Worm (Caenorhabditis elegans): Measurements from ENCODE around the gene med-2.

Gene med-2

ce11 chrIII:6884203-6884602, at the start of gene med-2:
TSS of gene med-2 (plus strand) at chrIII:6884503.
- TF ChIP-seq sea-1 (GFP tag; conservative IDR thresholded peaks at IDR 0.05): no peak
- no peak for TF ChIP-seq ama-1 (optimal IDR thresholded peaks at IDR 0.05)
- no peak for TF ChIP-seq tra-4 (tag; optimal IDR thresholded peaks at IDR 0.05)
- no peak for TF ChIP-seq hmg-4 (GFP tag; optimal IDR thresholded peaks at IDR 0.05)
- TF ChIP-seq aly-1 (tag; optimal IDR thresholded peaks at IDR 0.05): no peak
- no peak for TF ChIP-seq scrt-1 (GFP tag; IDR thresholded peaks at IDR 0.05)
- no peak for TF ChIP-seq B0310.2 (tag; optimal IDR thresholded peaks at IDR 0.05)
- no peak for TF ChIP-seq ceh-13 (GFP tag; optimal IDR thresholded peaks at IDR 0.05)
- no peak for TF ChIP-seq tbx-11 (GFP tag; IDR thresholded peaks at IDR 0.05)
- TF ChIP-seq flt-1 (GFP tag; IDR thresholded peaks at IDR 0.05): no peak
- TF ChIP-seq F13C5.2 (tag; optimal IDR thresholded peaks at IDR 0.05): no peak
- TF ChIP-seq tbx-37 (GFP tag; conservative IDR thresholded peaks at IDR 0.05): no peak
- TF ChIP-seq pes-1 (GFP tag; IDR thresholded peaks at IDR 0.05): no peak
- no peak for TF ChIP-seq ceh-36 (tag; optimal IDR thresholded peaks at IDR 0.05)
- TF ChIP-seq hmbx-1 (tag; optimal IDR thresholded peaks at IDR 0.05): no peak
- no peak for TF ChIP-seq ets-7 (tag; optimal IDR thresholded peaks at IDR 0.05)

ce11 chrIII:6837320-6837719, 47.0 kb upstream of the med-2 start:
- TF ChIP-seq ceh-13 (GFP tag; optimal IDR thresholded peaks at IDR 0.05): no peak
- TF ChIP-seq F13C5.2 (tag; optimal IDR thresholded peaks at IDR 0.05): no peak
- TF ChIP-seq tbx-37 (GFP tag; conservative IDR thresholded peaks at IDR 0.05): no peak
- TF ChIP-seq hmg-4 (GFP tag; optimal IDR thresholded peaks at IDR 0.05): no peak
- no peak for TF ChIP-seq B0310.2 (tag; optimal IDR thresholded peaks at IDR 0.05)
- no peak for TF ChIP-seq pes-1 (GFP tag; IDR thresholded peaks at IDR 0.05)
- no peak for TF ChIP-seq ets-7 (tag; optimal IDR thresholded peaks at IDR 0.05)
- TF ChIP-seq ceh-36 (tag; optimal IDR thresholded peaks at IDR 0.05): no peak
- TF ChIP-seq hnd-1 (tag; optimal IDR thresholded peaks at IDR 0.05): no peak
- TF ChIP-seq flt-1 (GFP tag; IDR thresholded peaks at IDR 0.05): no peak
- TF ChIP-seq aly-1 (tag; optimal IDR thresholded peaks at IDR 0.05): no peak
- no peak for TF ChIP-seq sea-1 (GFP tag; conservative IDR thresholded peaks at IDR 0.05)
- TF ChIP-seq tra-4 (tag; optimal IDR thresholded peaks at IDR 0.05): no peak
- no peak for TF ChIP-seq hmbx-1 (tag; optimal IDR thresholded peaks at IDR 0.05)
- no peak for TF ChIP-seq ama-1 (optimal IDR thresholded peaks at IDR 0.05)
- TF ChIP-seq scrt-1 (GFP tag; IDR thresholded peaks at IDR 0.05): no peak
- no peak for TF ChIP-seq tbx-11 (GFP tag; IDR thresholded peaks at IDR 0.05)

ce11 chrIII:6839091-6839490, 45.2 kb upstream of the med-2 start:
- no peak for TF ChIP-seq F13C5.2 (tag; optimal IDR thresholded peaks at IDR 0.05)
- TF ChIP-seq pes-1 (GFP tag; IDR thresholded peaks at IDR 0.05): no peak
- no peak for TF ChIP-seq hnd-1 (tag; optimal IDR thresholded peaks at IDR 0.05)
- no peak for TF ChIP-seq aly-1 (tag; optimal IDR thresholded peaks at IDR 0.05)
- no peak for TF ChIP-seq flt-1 (GFP tag; IDR thresholded peaks at IDR 0.05)
- TF ChIP-seq ceh-13 (GFP tag; optimal IDR thresholded peaks at IDR 0.05): no peak
- no peak for TF ChIP-seq tra-4 (tag; optimal IDR thresholded peaks at IDR 0.05)

ce11 chrIII:6848654-6849204, 35.6 kb upstream of the med-2 start, which contains the start of gene dhhc-5:
TSS of gene dhhc-5 (minus strand) at chrIII:6849059.
- TF ChIP-seq hmg-4 (GFP tag; optimal IDR thresholded peaks at IDR 0.05) (no peak), ama-1 (optimal IDR thresholded peaks at IDR 0.05) (no peak), ceh-13 (GFP tag; optimal IDR thresholded peaks at IDR 0.05) (no peak), ets-7 (tag; optimal IDR thresholded peaks at IDR 0.05) (no peak), hnd-1 (tag; optimal IDR thresholded peaks at IDR 0.05) (no peak)

- no peak for TF ChIP-seq tra-4 (tag; optimal IDR thresholded peaks at IDR 0.05)
- no peak for TF ChIP-seq ama-1 (optimal IDR thresholded peaks at IDR 0.05)
- no peak for TF ChIP-seq flt-1 (GFP tag; IDR thresholded peaks at IDR 0.05)
- TF ChIP-seq tbx-11 (GFP tag; IDR thresholded peaks at IDR 0.05): no peak
- no peak for TF ChIP-seq pes-1 (GFP tag; IDR thresholded peaks at IDR 0.05)
- no peak for TF ChIP-seq hmbx-1 (tag; optimal IDR thresholded peaks at IDR 0.05)
Measured at ce11 chrIII:6850255-6850654, 34.0 kb upstream of the med-2 start, which contains the start of gene srv-1. TSS of gene srv-1 (plus strand) at chrIII:6850385.

- no peak for TF ChIP-seq flt-1 (GFP tag; IDR thresholded peaks at IDR 0.05)
- no peak for TF ChIP-seq tbx-37 (GFP tag; conservative IDR thresholded peaks at IDR 0.05)
- TF ChIP-seq F13C5.2 (tag; optimal IDR thresholded peaks at IDR 0.05): no peak
- no peak for TF ChIP-seq hmg-4 (GFP tag; optimal IDR thresholded peaks at IDR 0.05)
- no peak for TF ChIP-seq hnd-1 (tag; optimal IDR thresholded peaks at IDR 0.05)
Measured at ce11 chrIII:6856709-6857108, 27.6 kb upstream of the med-2 start, which contains the start of gene zak-1. TSS of gene zak-1 (minus strand) at chrIII:6856809.

- TF ChIP-seq tbx-11 (GFP tag; IDR thresholded peaks at IDR 0.05) (no peak), aly-1 (tag; optimal IDR thresholded peaks at IDR 0.05) (no peak), tra-4 (tag; optimal IDR thresholded peaks at IDR 0.05) (no peak), pes-1 (GFP tag; IDR thresholded peaks at IDR 0.05) (no peak), hnd-1 (tag; optimal IDR thresholded peaks at IDR 0.05) (no peak), sea-1 (GFP tag; conservative IDR thresholded peaks at IDR 0.05) (no peak), ceh-13 (GFP tag; optimal IDR thresholded peaks at IDR 0.05) (no peak), hmg-4 (GFP tag; optimal IDR thresholded peaks at IDR 0.05) (no peak), scrt-1 (GFP tag; IDR thresholded peaks at IDR 0.05) (no peak)
Measured at ce11 chrIII:6857390-6857848, 26.9 kb upstream of the med-2 start.

ce11 chrIII:6859482-6859881, 24.8 kb upstream of the med-2 start, which contains the start of gene clec-158:
TSS of gene clec-158 (minus strand) at chrIII:6859582.
- TF ChIP-seq hnd-1 (tag; optimal IDR thresholded peaks at IDR 0.05) (no peak), tra-4 (tag; optimal IDR thresholded peaks at IDR 0.05) (no peak), tbx-11 (GFP tag; IDR thresholded peaks at IDR 0.05) (no peak), tbx-37 (GFP tag; conservative IDR thresholded peaks at IDR 0.05) (no peak), scrt-1 (GFP tag; IDR thresholded peaks at IDR 0.05) (no peak), pes-1 (GFP tag; IDR thresholded peaks at IDR 0.05) (no peak), hmbx-1 (tag; optimal IDR thresholded peaks at IDR 0.05) (no peak), aly-1 (tag; optimal IDR thresholded peaks at IDR 0.05) (no peak), ceh-13 (GFP tag; optimal IDR thresholded peaks at IDR 0.05) (no peak), hmg-4 (GFP tag; optimal IDR thresholded peaks at IDR 0.05) (no peak), B0310.2 (tag; optimal IDR thresholded peaks at IDR 0.05) (no peak), ets-7 (tag; optimal IDR thresholded peaks at IDR 0.05) (no peak), F13C5.2 (tag; optimal IDR thresholded peaks at IDR 0.05) (no peak), flt-1 (GFP tag; IDR thresholded peaks at IDR 0.05) (no peak)

Measured in whole organism, early embryonic.